Worm (Caenorhabditis elegans) whole organism, young adult: ENCODE results near the gene T07G12.4.

ENCODE experiments used
- Y79H2A.3 ChIP-seq: fragments of 200-800 bp; sonication (Bioruptor generic); conservative IDR thresholded peaks from 2 replicates; pipeline ENCODE4 v1.3.6; 2022; ENCODE audit warnings: missing genetic modification reagents, missing genetic modification characterization, missing compliant biosample characterization
- ceh-79 ChIP-seq: sonication (generic microtip); optimal IDR thresholded peaks from 2 replicates; lab custom pipeline; 2017; ENCODE audit warnings: mild to moderate bottlenecking, missing genetic modification characterization, missing compliant biosample characterization
- fkh-3 ChIP-seq: sonication (generic microtip); optimal IDR thresholded peaks from 2 replicates; lab custom pipeline; 2016; ENCODE audit warnings: mild to moderate bottlenecking, missing genetic modification characterization, missing compliant biosample characterization
- hmg-20 ChIP-seq: fragments of 200-800 bp; sonication (Bioruptor generic); IDR thresholded peaks from 2 replicates; pipeline ENCODE4 v1.3.6; 2022; ENCODE audit warnings: missing genetic modification reagents, missing genetic modification characterization, missing compliant biosample characterization
- nfya-1 ChIP-seq: sonication (generic microtip); optimal IDR thresholded peaks from 2 replicates; lab custom pipeline; 2017; ENCODE audit warnings: antibody characterized with exemption, missing compliant biosample characterization, missing genetic modification characterization, borderline replicate concordance; ENCODE audit not compliant: insufficient read depth
- pbrm-1 ChIP-seq: fragments of 200-800 bp; sonication (Bioruptor generic); IDR thresholded peaks from 2 replicates; pipeline ENCODE4 v1.3.6; 2022; ENCODE audit warnings: missing genetic modification reagents, missing genetic modification characterization, missing compliant biosample characterization
- snpc-4 ChIP-seq, 5 experiments: fragments of 150-350 bp in 1 of 5; sonication (generic microtip) in 4 of 5; optimal IDR thresholded peaks; 2 replicates each; lab custom pipeline; 2014 to 2018; ENCODE audit warnings: missing genetic modification characterization in 5 of 5, missing biosample characterization in 3 of 5, antibody characterized with exemption in 2 of 5, mild to moderate bottlenecking in 2 of 5, missing compliant biosample characterization in 2 of 5, missing genotype in 2 of 5, moderate library complexity in 2 of 5, missing genetic modification reagents in 1 of 5
- unc-62 ChIP-seq: fragments of 150-350 bp; optimal IDR thresholded peaks from 2 replicates; lab custom pipeline; 2014; ENCODE audit warnings: missing biosample characterization, missing genetic modification reagents, missing genetic modification characterization
- zfh-2 ChIP-seq: fragments of 200-800 bp; sonication (Bioruptor generic); conservative IDR thresholded peaks from 2 replicates; pipeline ENCODE4 v1.3.6; 2022; ENCODE audit warnings: missing genetic modification reagents, missing genetic modification characterization, missing compliant biosample characterization

DNA sequence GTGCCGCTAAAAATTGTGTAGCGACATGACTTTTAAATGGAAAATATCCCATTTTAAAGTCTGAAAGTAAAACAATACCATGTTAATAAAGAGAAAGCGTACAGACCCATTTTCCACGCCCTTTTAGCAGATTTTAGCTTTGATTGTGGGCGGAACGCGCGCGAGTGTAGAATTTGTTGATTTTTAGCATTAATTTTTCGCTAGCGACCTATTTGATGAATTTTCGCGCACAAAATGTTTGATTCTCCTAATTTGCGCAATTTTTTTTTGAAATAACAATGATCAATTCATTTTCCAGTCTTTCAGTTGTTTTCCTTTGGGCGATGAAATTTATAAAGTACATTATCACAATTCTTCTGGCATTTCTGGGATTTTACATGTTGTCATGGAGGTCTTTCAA lies 4.8 kb downstream of the T07G12.4 start, which contains the start of gene T07G12.3:
- TF ChIP-seq hmg-20 (GFP tag; lab: Robert Waterston, UW) (no peak), unc-62 (GFP tag; lab: Kevin White, UChicago) (no peak), nfya-1 (tag; lab: Kevin White, UChicago) (no peak), ceh-79 (tag; lab: Kevin White, UChicago) (no peak), pbrm-1 (GFP tag; lab: Robert Waterston, UW) (no peak), Y79H2A.3 (GFP tag; lab: Robert Waterston, UW) (no peak), fkh-3 (tag; lab: Kevin White, UChicago) (no peak), zfh-2 (GFP tag; lab: Robert Waterston, UW) (no peak), snpc-4 (GFP tag; optimal IDR thresholded peaks at IDR 0.05; lab: Kevin White, UChicago) (no peak), snpc-4 (tag; optimal IDR thresholded peaks at IDR 0.05; lab: Kevin White, UChicago) (no peak)
